Fruit fly (Drosophila melanogaster): ENCODE results near the gene CG46311.

DNA sequence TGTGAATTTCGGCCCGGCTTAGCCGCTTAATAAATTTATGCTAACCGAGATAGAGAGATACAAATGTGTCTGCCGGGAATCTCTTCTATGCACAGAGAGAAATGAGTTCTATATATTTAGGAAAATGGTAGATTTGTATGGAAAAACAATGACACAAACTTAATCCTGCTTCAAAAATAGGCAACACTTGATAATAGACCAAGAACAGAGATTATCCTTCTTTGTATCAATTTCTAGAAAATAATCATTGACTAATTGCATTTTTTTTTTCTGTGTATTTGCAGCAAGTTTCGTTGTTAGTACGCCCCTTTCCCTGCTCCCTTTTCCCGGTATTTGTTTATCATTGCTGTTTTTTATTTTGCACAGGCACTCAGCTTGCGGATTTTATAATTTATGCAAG is 24.2 kb upstream of the CG46311 start:
- TF ChIP-seq CG8478 (optimal IDR thresholded peaks at IDR 0.05) (no peak), EcR (GFP tag; optimal IDR thresholded peaks at IDR 0.05) (no peak), usp (GFP tag; optimal IDR thresholded peaks at IDR 0.05) (no peak), Dll (optimal IDR thresholded peaks at IDR 0.05) (no peak), psq (optimal IDR thresholded peaks at IDR 0.05) (no peak)

All from whole organism.